Worm (Caenorhabditis elegans) whole organism, L1 larva: ENCODE measurements around the gene F26C11.4.

Experiments used
- ama-1 ChIP-seq: fragments of 150-350 bp; optimal IDR thresholded peaks from 2 replicates; lab custom pipeline; 2014
- nhr-77 ChIP-seq: fragments of 150-350 bp; optimal IDR thresholded peaks from 2 replicates; lab custom pipeline; 2014; ENCODE audit warnings: missing biosample characterization, missing genetic modification characterization

DNA sequence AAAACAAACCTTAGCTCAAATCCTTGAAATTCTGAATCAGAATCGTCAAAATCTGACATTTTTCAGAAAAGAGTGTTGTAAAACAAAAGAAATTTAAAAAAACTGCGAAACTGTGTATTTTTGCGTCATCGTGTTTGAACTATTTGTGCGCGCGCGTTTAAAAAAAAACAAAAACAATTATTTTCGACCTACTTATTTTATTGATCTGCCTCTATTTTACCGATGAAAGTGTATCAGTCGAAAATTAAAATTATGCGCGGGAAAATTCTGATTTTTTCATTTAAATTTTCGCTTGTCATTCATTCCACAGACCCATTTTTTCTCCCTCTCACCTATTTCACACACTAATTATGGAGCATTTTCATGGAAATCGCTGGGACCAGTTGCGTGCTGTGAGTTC is 22.8 kb upstream of the F26C11.4 start, which contains the start of the genes C05C10.7 and C05C10.5:
- TF ChIP-seq nhr-77 (tag; lab: Kevin White, UChicago) (no peak), ama-1 (no peak)
